Fruit fly (Drosophila melanogaster): ENCODE data around the gene Gtpx.

The Gtpx gene

dm6 chr3L:3350572-3351343 lies 24.7 kb downstream of the Gtpx start:
- TF ChIP-seq bab1 (GFP tag; optimal IDR thresholded peaks at IDR 0.05) (peak; percentile 3), Hr96 (GFP tag; optimal IDR thresholded peaks at IDR 0.05) (no peak)

- TF ChIP-seq toe (GFP tag; optimal IDR thresholded peaks at IDR 0.05) (no peak), cic (GFP tag; optimal IDR thresholded peaks at IDR 0.05) (no peak), kay (GFP tag; ENCODE audit: borderline replicate concordance) (no peak), ovo (GFP tag; optimal IDR thresholded peaks at IDR 0.05) (no peak), tj (GFP tag; optimal IDR thresholded peaks at IDR 0.05) (no peak), CG33017 (tag; optimal IDR thresholded peaks at IDR 0.05) (no peak), cnc (optimal IDR thresholded peaks at IDR 0.05) (no peak), Crg-1 (GFP tag; optimal IDR thresholded peaks at IDR 0.05) (no peak), CG7101 (tag; optimal IDR thresholded peaks at IDR 0.05) (no peak), Mnt (GFP tag; optimal IDR thresholded peaks at IDR 0.05) (no peak), Hr96 (GFP tag; optimal IDR thresholded peaks at IDR 0.05) (no peak), bab1 (GFP tag; optimal IDR thresholded peaks at IDR 0.05) (no peak), Clk (GFP tag; optimal IDR thresholded peaks at IDR 0.05) (no peak), pad (GFP tag; optimal IDR thresholded peaks at IDR 0.05) (no peak), CG12768 (GFP tag; optimal IDR thresholded peaks at IDR 0.05) (no peak), CG1620 (GFP tag; optimal IDR thresholded peaks at IDR 0.05) (no peak)
These were observed 25.8 kb downstream of the Gtpx start for dm6 chr3L:3351814-3352359.

dm6 chr3L:3352516-3352915 lies 26.5 kb downstream of the Gtpx start:
- TF ChIP-seq cic (GFP tag; optimal IDR thresholded peaks at IDR 0.05) (no peak), CG33017 (tag; optimal IDR thresholded peaks at IDR 0.05) (no peak), CG14711 (tag; optimal IDR thresholded peaks at IDR 0.05) (no peak), CG7045 (GFP tag; optimal IDR thresholded peaks at IDR 0.05) (no peak), CG5204 (GFP tag; optimal IDR thresholded peaks at IDR 0.05) (no peak), Hr96 (GFP tag; optimal IDR thresholded peaks at IDR 0.05) (no peak)

- TF ChIP-seq CG7045 (GFP tag; optimal IDR thresholded peaks at IDR 0.05), result no peak
- TF ChIP-seq pad (GFP tag; optimal IDR thresholded peaks at IDR 0.05), result no peak
- no peak for TF ChIP-seq cic (GFP tag; optimal IDR thresholded peaks at IDR 0.05)
- TF ChIP-seq CG14711 (tag; optimal IDR thresholded peaks at IDR 0.05), result no peak
- no peak for TF ChIP-seq Crg-1 (GFP tag; optimal IDR thresholded peaks at IDR 0.05)
- no peak for TF ChIP-seq CG11617 (GFP tag; optimal IDR thresholded peaks at IDR 0.05)
- no peak for TF ChIP-seq Hr96 (GFP tag; optimal IDR thresholded peaks at IDR 0.05)
- TF ChIP-seq kay (GFP tag; ENCODE audit: borderline replicate concordance), result no peak
- TF ChIP-seq CG1620 (GFP tag; optimal IDR thresholded peaks at IDR 0.05), result no peak
- TF ChIP-seq ovo (GFP tag; optimal IDR thresholded peaks at IDR 0.05), result no peak
- TF ChIP-seq bab1 (GFP tag; optimal IDR thresholded peaks at IDR 0.05), result no peak
- TF ChIP-seq tj (GFP tag; optimal IDR thresholded peaks at IDR 0.05), result no peak
- TF ChIP-seq cnc (optimal IDR thresholded peaks at IDR 0.05), result no peak
- no peak for TF ChIP-seq Mnt (GFP tag; optimal IDR thresholded peaks at IDR 0.05)
- no peak for TF ChIP-seq CG33017 (tag; optimal IDR thresholded peaks at IDR 0.05)
- no peak for TF ChIP-seq CG7101 (tag; optimal IDR thresholded peaks at IDR 0.05)
These were observed 27.2 kb downstream of the Gtpx start for dm6 chr3L:3353297-3353696.

dm6 chr3L:3369256-3369655 lies 43.2 kb downstream of the Gtpx start, which contains the start of gene Drs:
Gene Drs, plus strand, starts transcription at chr3L:3369556.
- TF ChIP-seq Mnt (GFP tag; optimal IDR thresholded peaks at IDR 0.05) (no peak), kay (GFP tag; ENCODE audit: borderline replicate concordance) (no peak), toe (GFP tag; optimal IDR thresholded peaks at IDR 0.05) (no peak), Hr96 (GFP tag; optimal IDR thresholded peaks at IDR 0.05) (no peak), CG12768 (GFP tag; optimal IDR thresholded peaks at IDR 0.05) (no peak), bab1 (GFP tag; optimal IDR thresholded peaks at IDR 0.05) (no peak), pad (GFP tag; optimal IDR thresholded peaks at IDR 0.05) (no peak), cnc (optimal IDR thresholded peaks at IDR 0.05) (no peak), CG7045 (GFP tag; optimal IDR thresholded peaks at IDR 0.05) (no peak), CG1620 (GFP tag; optimal IDR thresholded peaks at IDR 0.05) (no peak), CG14711 (tag; optimal IDR thresholded peaks at IDR 0.05) (no peak), cic (GFP tag; optimal IDR thresholded peaks at IDR 0.05) (no peak)

dm6 chr3L:3373994-3374623 lies 48.0 kb downstream of the Gtpx start, which contains the start of the genes Ythdc1 and CG12010:
Gene Ythdc1, minus strand, starts transcription at chr3L:3374170.
Gene CG12010, plus strand, starts transcription at chr3L:3374282.
- TF ChIP-seq CG7101 (tag; optimal IDR thresholded peaks at IDR 0.05) (no peak), kay (GFP tag; ENCODE audit: borderline replicate concordance) (no peak), CG14711 (tag; optimal IDR thresholded peaks at IDR 0.05) (no peak), cic (GFP tag; optimal IDR thresholded peaks at IDR 0.05) (peak; percentile 73), pad (GFP tag; optimal IDR thresholded peaks at IDR 0.05) (no peak), toe (GFP tag; optimal IDR thresholded peaks at IDR 0.05) (no peak), Mnt (GFP tag; optimal IDR thresholded peaks at IDR 0.05) (peak; percentile 54), tj (GFP tag; optimal IDR thresholded peaks at IDR 0.05) (no peak), Hr96 (GFP tag; optimal IDR thresholded peaks at IDR 0.05) (no peak), ovo (GFP tag; optimal IDR thresholded peaks at IDR 0.05) (no peak), cnc (optimal IDR thresholded peaks at IDR 0.05) (no peak), CG1620 (GFP tag; optimal IDR thresholded peaks at IDR 0.05) (no peak), bab1 (GFP tag; optimal IDR thresholded peaks at IDR 0.05) (peak; percentile 79), CG33017 (tag; optimal IDR thresholded peaks at IDR 0.05) (no peak), Crg-1 (GFP tag; optimal IDR thresholded peaks at IDR 0.05) (no peak), CG7045 (GFP tag; optimal IDR thresholded peaks at IDR 0.05) (peak; percentile 12), CG12768 (GFP tag; optimal IDR thresholded peaks at IDR 0.05) (no peak), Clk (GFP tag; optimal IDR thresholded peaks at IDR 0.05) (no peak), CG5204 (GFP tag; optimal IDR thresholded peaks at IDR 0.05) (no peak), CG11617 (GFP tag; optimal IDR thresholded peaks at IDR 0.05) (no peak)

All from whole organism, adult.